Worm (Caenorhabditis elegans) whole organism, young adult: Measurements from ENCODE around the gene mrpl-28.

Source experiments
- B0261.1 ChIP-seq: sonication (generic microtip); optimal IDR thresholded peaks from 2 replicates; lab custom pipeline; 2016; ENCODE audit warnings: mild to moderate bottlenecking, missing genetic modification characterization, moderate library complexity, missing compliant biosample characterization
- C17E4.6 ChIP-seq: fragments of 200-800 bp; sonication (Bioruptor generic); IDR thresholded peaks from 2 replicates; pipeline ENCODE4 v1.3.6; 2022; ENCODE audit warnings: missing genetic modification reagents, missing genetic modification characterization, missing compliant biosample characterization
- F23B12.7 ChIP-seq: sonication (generic microtip); optimal IDR thresholded peaks from 2 replicates; lab custom pipeline; 2017; ENCODE audit warnings: missing genetic modification characterization, mild to moderate bottlenecking, missing compliant biosample characterization, antibody characterized with exemption, moderate library complexity; ENCODE audit not compliant: insufficient read depth
- F37B4.10 ChIP-seq: fragments of 200-800 bp; sonication (Bioruptor generic); IDR thresholded peaks from 2 replicates; pipeline ENCODE4 v1.3.6; 2022; ENCODE audit warnings: missing genetic modification characterization, missing compliant biosample characterization
- F57C9.4 ChIP-seq: sonication (generic microtip); optimal IDR thresholded peaks from 2 replicates; lab custom pipeline; 2017; ENCODE audit warnings: mild to moderate bottlenecking, missing genetic modification characterization, missing compliant biosample characterization
- K12H6.12 ChIP-seq: fragments of 200-800 bp; sonication (Bioruptor generic); optimal IDR thresholded peaks from 2 replicates; lab custom pipeline; 2018; ENCODE audit warnings: mild to moderate bottlenecking, missing genetic modification characterization, missing compliant biosample characterization
- T07F8.4 ChIP-seq: sonication (generic microtip); optimal IDR thresholded peaks from 2 replicates; lab custom pipeline; 2016; ENCODE audit warnings: mild to moderate bottlenecking, missing genetic modification characterization, moderate library complexity, missing compliant biosample characterization
- Y53F4B.3 ChIP-seq: fragments of 200-800 bp; sonication (Bioruptor generic); IDR thresholded peaks from 2 replicates; pipeline ENCODE4 v1.3.6; 2022; ENCODE audit warnings: missing genetic modification reagents, missing genetic modification characterization, missing compliant biosample characterization
- Y53G8AR.9 ChIP-seq: fragments of 200-800 bp; sonication (Bioruptor generic); conservative IDR thresholded peaks from 2 replicates; pipeline ENCODE4 v1.3.6; 2022; ENCODE audit warnings: missing genetic modification reagents, missing genetic modification characterization, missing compliant biosample characterization
- Y56A3A.18 ChIP-seq: fragments of 200-800 bp; sonication (Bioruptor generic); IDR thresholded peaks from 2 replicates; pipeline ENCODE4 v1.3.6; 2022; ENCODE audit warnings: missing genetic modification reagents, missing genetic modification characterization, missing compliant biosample characterization
- Y67H2A.10 ChIP-seq: fragments of 200-800 bp; sonication (Bioruptor generic); conservative IDR thresholded peaks from 2 replicates; pipeline ENCODE4 v1.3.6; 2022; ENCODE audit warnings: missing genetic modification reagents, missing genetic modification characterization, missing compliant biosample characterization
- athp-1 ChIP-seq: sonication (generic microtip); optimal IDR thresholded peaks from 2 replicates; lab custom pipeline; 2017; ENCODE audit warnings: mild to moderate bottlenecking, missing genetic modification characterization, missing compliant biosample characterization
- attf-3 ChIP-seq: fragments of 200-800 bp; sonication (Bioruptor generic); conservative IDR thresholded peaks from 2 replicates; pipeline ENCODE4 v1.3.6; 2022; ENCODE audit warnings: missing genetic modification reagents, missing genetic modification characterization, missing compliant biosample characterization
- attf-5 ChIP-seq: fragments of 200-800 bp; sonication (Bioruptor generic); optimal IDR thresholded peaks from 2 replicates; lab custom pipeline; 2018; ENCODE audit warnings: mild to moderate bottlenecking, missing genetic modification characterization, missing compliant biosample characterization
- cebp-1 ChIP-seq, 2 experiments: fragments of 200-800 bp in 1 of 2; sonication (Bioruptor generic) in 1 of 2; sonication (generic microtip) in 1 of 2; IDR thresholded peaks in 1 of 2; optimal IDR thresholded peaks in 1 of 2; 2 replicates each; pipeline versions ENCODE4 v1.3.6 to Lab custom; 2017 to 2022; ENCODE audit warnings: missing compliant biosample characterization in 2 of 2, missing genetic modification characterization in 2 of 2, mild to moderate bottlenecking in 1 of 2, missing genetic modification reagents in 1 of 2, moderate library complexity in 1 of 2
- cebp-2 ChIP-seq: fragments of 200-800 bp; sonication (Bioruptor generic); IDR thresholded peaks from 2 replicates; pipeline ENCODE4 v1.3.6; 2022; ENCODE audit warnings: missing genetic modification characterization, missing compliant biosample characterization
- ceh-100 ChIP-seq: fragments of 200-800 bp; sonication (Bioruptor generic); IDR thresholded peaks from 2 replicates; pipeline ENCODE4 v1.3.6; 2022; ENCODE audit warnings: missing genetic modification reagents, missing genetic modification characterization, missing compliant biosample characterization
- ceh-91 ChIP-seq: fragments of 200-800 bp; sonication (Bioruptor generic); IDR thresholded peaks from 2 replicates; pipeline ENCODE4 v1.3.6; 2022; ENCODE audit warnings: missing genetic modification reagents, missing genetic modification characterization, missing compliant biosample characterization
- dox-1 ChIP-seq: fragments of 200-800 bp; sonication (Bioruptor generic); IDR thresholded peaks from 2 replicates; pipeline ENCODE4 v1.3.6; 2022; ENCODE audit warnings: missing genetic modification reagents, missing genetic modification characterization, missing compliant biosample characterization
- dpl-1 ChIP-seq: fragments of 150-350 bp; optimal IDR thresholded peaks from 2 replicates; lab custom pipeline; 2014; ENCODE audit warnings: missing biosample characterization, missing genetic modification reagents, missing genetic modification characterization
- ekl-4 ChIP-seq: fragments of 200-800 bp; sonication (Bioruptor generic); IDR thresholded peaks from 2 replicates; pipeline ENCODE4 v1.3.6; 2022; ENCODE audit warnings: missing genetic modification reagents, missing genetic modification characterization, missing compliant biosample characterization
- gei-17 ChIP-seq: fragments of 200-800 bp; sonication (Bioruptor generic); optimal IDR thresholded peaks from 2 replicates; lab custom pipeline; 2018; ENCODE audit warnings: mild to moderate bottlenecking, missing genetic modification characterization, missing compliant biosample characterization
- hlh-12 ChIP-seq: sonication (generic microtip); optimal IDR thresholded peaks from 2 replicates; lab custom pipeline; 2016; ENCODE audit warnings: missing genetic modification characterization, missing compliant biosample characterization
- hmg-20 ChIP-seq: fragments of 200-800 bp; sonication (Bioruptor generic); IDR thresholded peaks from 2 replicates; pipeline ENCODE4 v1.3.6; 2022; ENCODE audit warnings: missing genetic modification reagents, missing genetic modification characterization, missing compliant biosample characterization
- hrde-1 ChIP-seq: sonication (generic microtip); optimal IDR thresholded peaks from 2 replicates; lab custom pipeline; 2016; ENCODE audit warnings: missing genetic modification characterization, mild to moderate bottlenecking, missing compliant biosample characterization, moderate library complexity, missing genotype, missing genetic modification reagents, borderline replicate concordance
- let-526 ChIP-seq: fragments of 200-800 bp; sonication (Bioruptor generic); IDR thresholded peaks from 2 replicates; pipeline ENCODE4 v1.3.6; 2022; ENCODE audit warnings: missing genetic modification reagents, missing genetic modification characterization, missing compliant biosample characterization
- let-607 ChIP-seq, 2 experiments: fragments of 200-800 bp in 1 of 2; sonication (Bioruptor generic) in 1 of 2; sonication (generic microtip) in 1 of 2; optimal IDR thresholded peaks; 2 replicates each; lab custom pipeline; 2016 to 2018; ENCODE audit warnings: mild to moderate bottlenecking in 2 of 2, missing compliant biosample characterization in 2 of 2, missing genetic modification characterization in 2 of 2, moderate library complexity in 2 of 2, missing genotype in 1 of 2
- lin-35 ChIP-seq, 3 experiments: fragments of 150-350 bp in 2 of 3; sonication (generic microtip) in 1 of 3; optimal IDR thresholded peaks; 2 replicates each; lab custom pipeline; 2014 to 2018; ENCODE audit warnings: missing biosample characterization in 3 of 3, missing genetic modification characterization in 3 of 3, missing genetic modification reagents in 3 of 3
- lin-54 ChIP-seq: fragments of 200-800 bp; sonication (Bioruptor generic); optimal IDR thresholded peaks from 2 replicates; lab custom pipeline; 2018; ENCODE audit warnings: mild to moderate bottlenecking, missing genetic modification characterization, missing compliant biosample characterization
- lir-1 ChIP-seq: fragments of 200-800 bp; sonication (Bioruptor generic); conservative IDR thresholded peaks from 2 replicates; pipeline ENCODE4 v1.3.6; 2022; ENCODE audit warnings: missing genetic modification reagents, missing genetic modification characterization, missing compliant biosample characterization
- madf-10 ChIP-seq: sonication (generic microtip); optimal IDR thresholded peaks from 2 replicates; lab custom pipeline; 2016; ENCODE audit warnings: mild to moderate bottlenecking, missing genetic modification characterization, missing compliant biosample characterization
- madf-6 ChIP-seq: fragments of 200-800 bp; sonication (Bioruptor generic); IDR thresholded peaks from 2 replicates; pipeline ENCODE4 v1.3.6; 2022; ENCODE audit warnings: missing genetic modification reagents, missing genetic modification characterization, missing compliant biosample characterization
- madf-8 ChIP-seq: fragments of 200-800 bp; sonication (Bioruptor generic); conservative IDR thresholded peaks from 2 replicates; pipeline ENCODE4 v1.3.6; 2022; ENCODE audit warnings: missing genetic modification reagents, missing genetic modification characterization, missing compliant biosample characterization
- mxl-1 ChIP-seq: sonication (generic microtip); optimal IDR thresholded peaks from 2 replicates; lab custom pipeline; 2016; ENCODE audit warnings: missing genetic modification characterization, missing compliant biosample characterization
- nhr-90 ChIP-seq: sonication (generic microtip); optimal IDR thresholded peaks from 2 replicates; lab custom pipeline; 2016; ENCODE audit warnings: missing genotype, mild to moderate bottlenecking, missing genetic modification characterization, missing compliant biosample characterization
- pha-4 ChIP-seq: fragments of 150-350 bp; sonication (generic microtip); optimal IDR thresholded peaks from 2 replicates; lab custom pipeline; 2014; ENCODE audit warnings: missing biosample characterization, missing genetic modification reagents, missing genetic modification characterization
- sdz-38 ChIP-seq: sonication (generic microtip); optimal IDR thresholded peaks from 2 replicates; lab custom pipeline; 2016; ENCODE audit warnings: missing genotype, missing genetic modification characterization, missing compliant biosample characterization
- snpc-1.3 ChIP-seq: sonication (generic microtip); optimal IDR thresholded peaks from 2 replicates; lab custom pipeline; 2017; ENCODE audit warnings: missing genetic modification characterization, mild to moderate bottlenecking, missing compliant biosample characterization, antibody characterized with exemption, moderate library complexity, missing genotype, missing genetic modification reagents; ENCODE audit not compliant: insufficient read depth
- snpc-4 ChIP-seq, 5 experiments: fragments of 150-350 bp in 1 of 5; sonication (generic microtip) in 4 of 5; optimal IDR thresholded peaks; 2 replicates each; lab custom pipeline; 2014 to 2018; ENCODE audit warnings: missing genetic modification characterization in 5 of 5, missing biosample characterization in 3 of 5, antibody characterized with exemption in 2 of 5, mild to moderate bottlenecking in 2 of 5, missing compliant biosample characterization in 2 of 5, missing genotype in 2 of 5, moderate library complexity in 2 of 5, missing genetic modification reagents in 1 of 5
- sptf-2 ChIP-seq: fragments of 200-800 bp; sonication (Bioruptor generic); optimal IDR thresholded peaks from 2 replicates; lab custom pipeline; 2018; ENCODE audit warnings: mild to moderate bottlenecking, missing genetic modification characterization, missing compliant biosample characterization
- tlf-1 ChIP-seq: fragments of 200-800 bp; sonication (Bioruptor generic); optimal IDR thresholded peaks from 2 replicates; lab custom pipeline; 2018; ENCODE audit warnings: mild to moderate bottlenecking, missing genetic modification characterization, missing compliant biosample characterization
- unc-130 ChIP-seq: sonication (generic microtip); optimal IDR thresholded peaks from 2 replicates; lab custom pipeline; 2016; ENCODE audit warnings: missing genetic modification reagents, missing genetic modification characterization, missing compliant biosample characterization
- xnd-1 ChIP-seq: sonication (generic microtip); optimal IDR thresholded peaks from 2 replicates; lab custom pipeline; 2016; ENCODE audit warnings: missing genotype, missing genetic modification reagents, missing genetic modification characterization, missing compliant biosample characterization
- ztf-18 ChIP-seq: sonication (generic microtip); optimal IDR thresholded peaks from 2 replicates; lab custom pipeline; 2016; ENCODE audit warnings: missing genotype, mild to moderate bottlenecking, missing genetic modification characterization, missing compliant biosample characterization
- ztf-28 ChIP-seq: fragments of 200-800 bp; sonication (Bioruptor generic); IDR thresholded peaks from 2 replicates; pipeline ENCODE4 v1.3.6; 2022; ENCODE audit warnings: missing genetic modification reagents, missing genetic modification characterization, missing compliant biosample characterization
- ztf-3 ChIP-seq: fragments of 200-800 bp; sonication (Bioruptor generic); optimal IDR thresholded peaks from 2 replicates; lab custom pipeline; 2018; ENCODE audit warnings: mild to moderate bottlenecking, missing genetic modification characterization, missing compliant biosample characterization
- ztf-6 ChIP-seq: fragments of 200-800 bp; sonication (Bioruptor generic); IDR thresholded peaks from 2 replicates; pipeline ENCODE4 v1.3.6; 2022; ENCODE audit warnings: missing genetic modification reagents, missing genetic modification characterization, missing compliant biosample characterization

Gene mrpl-28

DNA sequence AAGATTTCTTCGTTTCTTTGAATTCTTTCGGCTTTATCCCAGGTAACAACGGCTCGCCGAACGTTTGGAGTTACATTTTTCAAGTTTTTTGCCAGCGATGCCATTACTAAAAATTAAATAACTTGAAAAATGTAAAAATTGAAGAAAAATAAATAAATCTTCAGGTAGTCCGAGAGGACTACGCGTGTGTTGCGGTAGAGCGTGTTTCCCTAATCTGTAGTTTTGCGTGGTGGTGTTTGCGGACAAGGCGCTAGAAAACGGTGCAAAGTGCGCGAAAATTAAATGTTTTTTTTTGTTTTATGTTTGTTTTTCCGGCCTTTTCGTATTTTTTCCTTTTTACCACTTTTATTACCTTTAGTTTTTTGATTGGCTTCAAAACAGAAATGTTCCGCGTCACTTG lies at the start of gene mrpl-28:
mrpl-28 (minus strand) TSS at position 106 of the 400 bp plus-strand sequence.
- no peak for TF ChIP-seq sptf-2 (GFP tag; lab: Kevin White, UChicago)
- no peak for TF ChIP-seq C17E4.6
- TF ChIP-seq cebp-2 (GFP tag; lab: Robert Waterston, UW), result no peak
- TF ChIP-seq gei-17 (GFP tag; lab: Kevin White, UChicago), result peak; percentile 32
- no peak for TF ChIP-seq hlh-12 (tag; lab: Kevin White, UChicago)
- TF ChIP-seq lin-35 (GFP tag; optimal IDR thresholded peaks at IDR 0.05; lab: Kevin White, UChicago), result peak in 2 of 3 experiments; percentile 57 to 90
- TF ChIP-seq tlf-1, result peak; percentile 69
- peak; percentile 89 for TF ChIP-seq Y53G8AR.9 (GFP tag; lab: Robert Waterston, UW)
- TF ChIP-seq F37B4.10 (GFP tag; lab: Robert Waterston, UW), result no peak
- TF ChIP-seq Y53F4B.3 (GFP tag; lab: Robert Waterston, UW), result no peak
- TF ChIP-seq hmg-20, result 0 out of 2 replicates have a peak, but pooled peaks have one; percentile 65
- peak; percentile 76 for TF ChIP-seq madf-6
- no peak for TF ChIP-seq ztf-28 (GFP tag; lab: Robert Waterston, UW)
- TF ChIP-seq let-526, result no peak
- TF ChIP-seq xnd-1 (tag; lab: Kevin White, UChicago), result peak; percentile 22
- TF ChIP-seq ztf-6 (GFP tag; lab: Robert Waterston, UW), result no peak
- TF ChIP-seq lir-1 (GFP tag; lab: Robert Waterston, UW), result peak; percentile 80
- TF ChIP-seq mxl-1 (tag; lab: Kevin White, UChicago), result no peak
- TF ChIP-seq Y56A3A.18, result peak; percentile 73; the same call in 1 of the 2 replicates
- TF ChIP-seq B0261.1 (tag; lab: Kevin White, UChicago), result no peak
- peak; percentile 35; the same call in 1 of the 2 replicates for TF ChIP-seq ceh-91 (GFP tag; lab: Robert Waterston, UW)
- peak; percentile 6 for TF ChIP-seq hrde-1 (tag; lab: Kevin White, UChicago)
- TF ChIP-seq dox-1 (GFP tag; lab: Robert Waterston, UW), result peak; percentile 87
- TF ChIP-seq snpc-1.3 (tag; lab: Kevin White, UChicago), result peak; percentile 17
- peak; percentile 68 for TF ChIP-seq attf-3
- peak; percentile 3 for TF ChIP-seq pha-4 (tag; lab: Kevin White, UChicago)
- no peak for TF ChIP-seq madf-8 (GFP tag; lab: Robert Waterston, UW)
- peak; percentile 20 for TF ChIP-seq unc-130
- TF ChIP-seq madf-10, result peak; percentile 50
- TF ChIP-seq F57C9.4 (tag; lab: Kevin White, UChicago), result no peak
- TF ChIP-seq let-607 (tag; optimal IDR thresholded peaks at IDR 0.05; lab: Kevin White, UChicago), result peak in 1 of 2 experiments; percentile 50
- no peak for TF ChIP-seq cebp-1 (GFP tag; IDR thresholded peaks at IDR 0.05; lab: Robert Waterston, UW)
- TF ChIP-seq cebp-1 (tag; optimal IDR thresholded peaks at IDR 0.05; lab: Kevin White, UChicago), result peak; percentile 72
- TF ChIP-seq snpc-4 (GFP tag; optimal IDR thresholded peaks at IDR 0.05; lab: Kevin White, UChicago), result no peak
- peak in 3 of 4 experiments; percentile 56 to 72 (median 59) for TF ChIP-seq snpc-4 (tag; optimal IDR thresholded peaks at IDR 0.05; lab: Kevin White, UChicago)
- TF ChIP-seq attf-5 (GFP tag; lab: Kevin White, UChicago), result peak; percentile 67
- TF ChIP-seq Y67H2A.10 (GFP tag; lab: Robert Waterston, UW), result 0 out of 2 replicates have a peak, but pooled peaks have one; percentile 15
- no peak for TF ChIP-seq ztf-3 (GFP tag; lab: Kevin White, UChicago)
- TF ChIP-seq athp-1 (tag; lab: Kevin White, UChicago), result peak; percentile 80
- peak; percentile 20 for TF ChIP-seq K12H6.12 (tag; lab: Kevin White, UChicago)
- TF ChIP-seq T07F8.4 (tag; lab: Kevin White, UChicago), result no peak
- TF ChIP-seq nhr-90 (tag; lab: Kevin White, UChicago), result no peak
- TF ChIP-seq dpl-1 (GFP tag; lab: Kevin White, UChicago), result peak; percentile 74
- no peak for TF ChIP-seq sdz-38 (tag; lab: Kevin White, UChicago)
- peak; percentile 28 for TF ChIP-seq ztf-18 (tag; lab: Kevin White, UChicago)
- peak; percentile 38 for TF ChIP-seq F23B12.7 (tag; lab: Kevin White, UChicago)
- peak; percentile 92 for TF ChIP-seq ekl-4 (GFP tag; lab: Robert Waterston, UW)
- peak; percentile 76 for TF ChIP-seq ceh-100 (GFP tag; lab: Robert Waterston, UW)
- peak; percentile 87 for TF ChIP-seq lin-54 (GFP tag; lab: Kevin White, UChicago)
